Worm (Caenorhabditis elegans): ENCODE results near the gene clec-149.

DNA sequence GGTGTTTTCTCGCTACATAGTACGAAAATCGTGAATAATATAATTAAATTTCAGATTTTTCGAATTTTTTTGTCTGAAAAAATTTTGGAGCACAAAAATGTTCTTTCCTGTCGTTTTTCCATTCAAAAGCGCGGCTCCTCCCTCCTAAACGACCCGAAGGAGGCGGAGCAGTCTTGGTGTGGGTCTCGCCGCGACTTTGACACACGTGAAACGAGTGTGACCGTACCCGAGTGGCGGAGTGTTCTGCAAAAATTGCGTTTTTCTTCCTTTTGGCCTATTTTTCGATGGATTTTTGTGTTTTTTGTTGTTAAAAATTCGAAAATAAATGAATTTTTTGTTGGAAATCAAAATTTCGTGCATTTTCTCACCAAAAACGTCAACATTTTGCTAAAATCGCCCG is 29.4 kb upstream of the clec-149 start, which contains the start of gene snt-2:
- TF ChIP-seq tbx-2 (tag; optimal IDR thresholded peaks at IDR 0.05) (peak; percentile 16), pqm-1 (tag; optimal IDR thresholded peaks at IDR 0.05) (no peak), ceh-19 (GFP tag; optimal IDR thresholded peaks at IDR 0.05) (no peak), fkh-6 (tag; optimal IDR thresholded peaks at IDR 0.05) (no peak), ama-1 (optimal IDR thresholded peaks at IDR 0.05) (no peak), hlh-30 (tag; optimal IDR thresholded peaks at IDR 0.05; ENCODE audit: insufficient read depth) (peak; percentile 65), dmd-4 (tag; optimal IDR thresholded peaks at IDR 0.05; ENCODE audit: borderline replicate concordance) (no peak), fkh-10 (GFP tag; optimal IDR thresholded peaks at IDR 0.05) (no peak), T23F11.4 (GFP tag; optimal IDR thresholded peaks at IDR 0.05) (no peak), ztf-16 (tag; optimal IDR thresholded peaks at IDR 0.05) (no peak), elt-4 (tag; optimal IDR thresholded peaks at IDR 0.05) (no peak), nhr-232 (tag; optimal IDR thresholded peaks at IDR 0.05) (no peak)

Data from whole organism, late embryonic.